Fruit fly (Drosophila melanogaster) whole organism, embryonic: ENCODE data around the gene CG5235.

ENCODE experiments used
- Ada2b ChIP-seq: fragments of 200-800 bp; sonication (Bioruptor generic); IDR thresholded peaks from 2 replicates; pipeline ENCODE4 v1.3.6; 2022; ENCODE audit warnings: missing biosample characterization, missing genetic modification characterization
- Atf3 ChIP-seq: fragments of 200-800 bp; sonication (Bioruptor generic); optimal IDR thresholded peaks from 3 replicates; lab custom pipeline; 2016; ENCODE audit warnings: missing biosample characterization, missing genetic modification characterization
- CG10654 ChIP-seq: fragments of 200-800 bp; sonication (Bioruptor generic); optimal IDR thresholded peaks from 2 replicates; lab custom pipeline; 2016; ENCODE audit warnings: missing biosample characterization, missing genetic modification characterization
- CG11398 ChIP-seq: fragments of 200-800 bp; sonication (Bioruptor generic); optimal IDR thresholded peaks from 2 replicates; lab custom pipeline; 2016; ENCODE audit warnings: missing biosample characterization, missing genetic modification characterization
- CG11696 ChIP-seq: fragments of 200-800 bp; sonication (Bioruptor generic); IDR thresholded peaks from 2 replicates; pipeline ENCODE4 v1.3.6; 2022; ENCODE audit warnings: missing biosample characterization, missing genetic modification characterization
- CG12219 ChIP-seq: fragments of 200-800 bp; sonication (Bioruptor generic); optimal IDR thresholded peaks from 3 replicates; lab custom pipeline; 2018; ENCODE audit warnings: missing biosample characterization, mild to moderate bottlenecking, missing genetic modification characterization
- CG13287 ChIP-seq: fragments of 200-800 bp; sonication (Bioruptor generic); IDR thresholded peaks from 2 replicates; pipeline ENCODE4 v1.3.6; 2022; ENCODE audit warnings: missing biosample characterization, missing genetic modification characterization; ENCODE audit not compliant: partially characterized antibody
- CG13894 ChIP-seq: fragments of 200-800 bp; sonication (Bioruptor generic); optimal IDR thresholded peaks from 3 replicates; lab custom pipeline; 2018; ENCODE audit warnings: missing biosample characterization, mild to moderate bottlenecking, missing genetic modification characterization, moderate library complexity
- CG14667 ChIP-seq: fragments of 200-800 bp; sonication (Bioruptor generic); IDR thresholded peaks from 2 replicates; pipeline ENCODE4 v1.3.6; 2022; ENCODE audit warnings: missing biosample characterization, missing genetic modification characterization
- CG17186 ChIP-seq: fragments of 200-800 bp; sonication (Bioruptor generic); optimal IDR thresholded peaks from 3 replicates; lab custom pipeline; 2017; ENCODE audit warnings: missing biosample characterization, missing genetic modification reagents, missing genetic modification characterization
- CG17385 ChIP-seq: fragments of 200-800 bp; sonication (Bioruptor generic); optimal IDR thresholded peaks from 3 replicates; lab custom pipeline; 2018; ENCODE audit warnings: missing biosample characterization, mild to moderate bottlenecking, missing genetic modification characterization
- CG2116 ChIP-seq: fragments of 200-800 bp; sonication (Bioruptor generic); optimal IDR thresholded peaks from 3 replicates; lab custom pipeline; 2018; ENCODE audit warnings: missing biosample characterization, mild to moderate bottlenecking, missing genetic modification characterization
- CG3065 ChIP-seq: fragments of 200-800 bp; sonication (Bioruptor generic); optimal IDR thresholded peaks from 2 replicates; lab custom pipeline; 2016; ENCODE audit warnings: missing biosample characterization, missing genetic modification characterization
- CG3163 ChIP-seq: fragments of 200-800 bp; sonication (Bioruptor generic); optimal IDR thresholded peaks from 3 replicates; lab custom pipeline; 2016; ENCODE audit warnings: missing biosample characterization, missing genetic modification characterization
- CG32767 ChIP-seq: fragments of 200-800 bp; sonication (Bioruptor generic); IDR thresholded peaks from 2 replicates; pipeline ENCODE4 v1.3.6; 2022; ENCODE audit warnings: missing biosample characterization, missing genetic modification characterization
- CG3281 ChIP-seq: fragments of 200-800 bp; sonication (Bioruptor generic); optimal IDR thresholded peaks from 3 replicates; lab custom pipeline; 2017; ENCODE audit warnings: missing biosample characterization, mild to moderate bottlenecking, missing genetic modification characterization
- CG5245 ChIP-seq: fragments of 200-800 bp; sonication (Bioruptor generic); optimal IDR thresholded peaks from 3 replicates; lab custom pipeline; 2016; ENCODE audit warnings: missing biosample characterization, missing genetic modification characterization
- CG6689 ChIP-seq: fragments of 200-800 bp; sonication (Bioruptor generic); IDR thresholded peaks from 2 replicates; pipeline ENCODE4 v1.3.6; 2022; ENCODE audit warnings: missing biosample characterization, missing genetic modification characterization
- CG8359 ChIP-seq: fragments of 200-800 bp; sonication (Bioruptor generic); optimal IDR thresholded peaks from 2 replicates; lab custom pipeline; 2017; ENCODE audit warnings: missing biosample characterization, mild to moderate bottlenecking, missing genetic modification characterization, borderline replicate concordance
- CG9932 ChIP-seq: fragments of 200-800 bp; sonication (Bioruptor generic); IDR thresholded peaks from 2 replicates; pipeline ENCODE4 v1.3.6; 2022; ENCODE audit warnings: missing biosample characterization, missing genetic modification characterization
- Deaf1 ChIP-seq: fragments of 200-800 bp; optimal IDR thresholded peaks from 3 replicates; lab custom pipeline; 2019; ENCODE audit warnings: missing biosample characterization, mild to moderate bottlenecking, missing genetic modification characterization, moderate library complexity
- Dek ChIP-seq: fragments of 200-800 bp; sonication (Bioruptor generic); optimal IDR thresholded peaks from 3 replicates; lab custom pipeline; 2019; ENCODE audit warnings: missing biosample characterization, mild to moderate bottlenecking, missing genetic modification characterization, moderate library complexity
- H15 ChIP-seq: fragments of 200-800 bp; sonication (Bioruptor generic); IDR thresholded peaks from 3 replicates; pipeline ENCODE4 v1.3.6; 2022; ENCODE audit warnings: missing biosample characterization, missing genetic modification characterization
- Hmx ChIP-seq: fragments of 200-800 bp; sonication (Bioruptor generic); optimal IDR thresholded peaks from 2 replicates; lab custom pipeline; 2016; ENCODE audit warnings: missing biosample characterization, missing genetic modification characterization
- Hr78 ChIP-seq, 2 experiments: fragments of 200-800 bp in 1 of 2; fragments of >200 bp in 1 of 2; sonication (Bioruptor generic) in 1 of 2; optimal IDR thresholded peaks; 2 replicates each; lab custom pipeline; 2017 to 2019; ENCODE audit warnings: missing biosample characterization in 2 of 2, missing genetic modification characterization in 2 of 2, mild to moderate bottlenecking in 1 of 2, moderate library complexity in 1 of 2
- NC2β ChIP-seq: fragments of 200-800 bp; sonication (Bioruptor generic); optimal IDR thresholded peaks from 2 replicates; lab custom pipeline; 2016; ENCODE audit warnings: missing biosample characterization, missing genetic modification characterization
- NK7.1 ChIP-seq: fragments of 200-800 bp; sonication (Bioruptor generic); optimal IDR thresholded peaks from 3 replicates; lab custom pipeline; 2016; ENCODE audit warnings: missing biosample characterization, missing genetic modification characterization
- Rx ChIP-seq: fragments of 200-800 bp; sonication (Bioruptor generic); IDR thresholded peaks from 2 replicates; pipeline ENCODE4 v1.3.6; 2022; ENCODE audit warnings: missing biosample characterization, missing genetic modification characterization
- Sox100B ChIP-seq: fragments of 200-800 bp; sonication (Bioruptor generic); optimal IDR thresholded peaks from 3 replicates; lab custom pipeline; 2018; ENCODE audit warnings: missing biosample characterization, mild to moderate bottlenecking, missing genetic modification characterization
- Taf1 ChIP-seq: fragments of 200-800 bp; sonication (Bioruptor generic); IDR thresholded peaks from 2 replicates; pipeline ENCODE4 v1.3.6; 2022; ENCODE audit warnings: missing biosample characterization, missing genetic modification characterization
- ash1 ChIP-seq: fragments of 200-800 bp; sonication (Bioruptor generic); optimal IDR thresholded peaks from 2 replicates; lab custom pipeline; 2018; ENCODE audit warnings: missing biosample characterization, mild to moderate bottlenecking, missing genetic modification characterization
- az2 ChIP-seq: fragments of 200-800 bp; sonication (Bioruptor generic); optimal IDR thresholded peaks from 3 replicates; lab custom pipeline; 2016; ENCODE audit warnings: missing biosample characterization, missing genetic modification characterization
- cato ChIP-seq: fragments of 200-800 bp; sonication (Bioruptor generic); optimal IDR thresholded peaks from 2 replicates; lab custom pipeline; 2016; ENCODE audit warnings: missing biosample characterization, missing genetic modification characterization, borderline replicate concordance
- chinmo ChIP-seq: fragments of 200-800 bp; sonication (Bioruptor generic); IDR thresholded peaks from 4 replicates; pipeline ENCODE4 v1.3.6; 2022; ENCODE audit warnings: missing biosample characterization, missing genetic modification characterization; ENCODE audit not compliant: partially characterized antibody
- eve ChIP-seq, 2 experiments: fragments of >200 bp; optimal IDR thresholded peaks; 2 replicates each; lab custom pipeline; 2017; ENCODE audit warnings: missing biosample characterization in 2 of 2, missing genetic modification characterization in 2 of 2
- gce ChIP-seq: fragments of 200-800 bp; sonication (Bioruptor generic); IDR thresholded peaks from 3 replicates; pipeline ENCODE4 v1.3.6; 2022; ENCODE audit warnings: missing biosample characterization, missing genetic modification characterization
- gfzf ChIP-seq: fragments of 200-800 bp; sonication (Bioruptor generic); optimal IDR thresholded peaks from 2 replicates; lab custom pipeline; 2016; ENCODE audit warnings: missing biosample characterization, mild to moderate bottlenecking, missing genetic modification characterization, moderate library complexity
- h ChIP-seq: fragments of >200 bp; optimal IDR thresholded peaks from 2 replicates; lab custom pipeline; 2017
- hb ChIP-seq: fragments of 200-800 bp; sonication (Bioruptor generic); IDR thresholded peaks from 3 replicates; pipeline ENCODE4 v1.3.6; 2022; ENCODE audit warnings: missing biosample characterization, missing genetic modification characterization; ENCODE audit not compliant: partially characterized antibody
- ind ChIP-seq: fragments of 200-800 bp; sonication (Bioruptor generic); optimal IDR thresholded peaks from 3 replicates; lab custom pipeline; 2016; ENCODE audit warnings: missing biosample characterization, missing genetic modification characterization
- insv ChIP-seq, 2 experiments: fragments of 200-800 bp; sonication (Bioruptor generic); optimal IDR thresholded peaks; 3 replicates each; lab custom pipeline; 2016 to 2018; ENCODE audit warnings: missing biosample characterization in 2 of 2, missing genetic modification characterization in 2 of 2
- ken ChIP-seq: fragments of 200-800 bp; sonication (Bioruptor generic); IDR thresholded peaks from 3 replicates; pipeline ENCODE4 v1.3.6; 2022; ENCODE audit warnings: missing biosample characterization, missing genetic modification characterization
- klu ChIP-seq: fragments of 200-800 bp; sonication (Bioruptor generic); IDR thresholded peaks from 2 replicates; pipeline ENCODE4 v1.3.6; 2022; ENCODE audit warnings: missing biosample characterization, missing genetic modification characterization
- nerfin-2 ChIP-seq: fragments of 200-800 bp; sonication (Bioruptor generic); IDR thresholded peaks from 2 replicates; pipeline ENCODE4 v1.3.6; 2022; ENCODE audit warnings: missing biosample characterization, missing genetic modification characterization; ENCODE audit not compliant: partially characterized antibody
- pnt ChIP-seq: fragments of 200-800 bp; sonication (Bioruptor generic); optimal IDR thresholded peaks from 3 replicates; lab custom pipeline; 2016; ENCODE audit warnings: missing biosample characterization, missing genetic modification characterization
- row ChIP-seq: fragments of 200-800 bp; sonication (Bioruptor generic); IDR thresholded peaks from 3 replicates; pipeline ENCODE4 v1.3.6; 2022; ENCODE audit warnings: missing biosample characterization, missing genetic modification characterization
- sisA ChIP-seq: fragments of 200-800 bp; sonication (Bioruptor generic); IDR thresholded peaks from 2 replicates; pipeline ENCODE4 v1.3.6; 2022; ENCODE audit warnings: missing biosample characterization, missing genetic modification characterization
- sug ChIP-seq: fragments of 200-800 bp; optimal IDR thresholded peaks from 2 replicates; lab custom pipeline; 2019; ENCODE audit warnings: missing biosample characterization, mild to moderate bottlenecking, missing genetic modification characterization, moderate library complexity
- ttk ChIP-seq: fragments of 200-800 bp; sonication (Bioruptor generic); IDR thresholded peaks from 2 replicates; pipeline ENCODE4 v2.1.2; 2022; ENCODE audit warnings: missing biosample characterization, missing genetic modification characterization
- vfl ChIP-seq: fragments of 200-800 bp; sonication (Bioruptor generic); optimal IDR thresholded peaks from 2 replicates; lab custom pipeline; 2016; ENCODE audit warnings: missing biosample characterization, missing genetic modification characterization
- wdn ChIP-seq: fragments of 200-800 bp; sonication (Bioruptor generic); IDR thresholded peaks from 2 replicates; pipeline ENCODE4 v1.3.6; 2022; ENCODE audit warnings: missing biosample characterization, missing genetic modification characterization
- yki ChIP-seq: fragments of >200 bp; optimal IDR thresholded peaks from 3 replicates; lab custom pipeline; 2018

The CG5235 gene

dm6 chr3L:16105528-16105927, 15.3 kb upstream of the CG5235 start, which contains the start of the genes IntS9 and CG43295 (continued):
- peak; percentile 69 for TF ChIP-seq CG12219 (GFP tag; lab: Kevin White, UChicago)
- peak; percentile 89 for TF ChIP-seq NC2β
- peak; percentile 79 for TF ChIP-seq vfl
- TF ChIP-seq Rx (GFP tag; lab: Robert Waterston, UW), result peak; percentile 82
- TF ChIP-seq sug, result no peak
- TF ChIP-seq CG3065 (GFP tag; lab: Kevin White, UChicago), result peak; percentile 75
- TF ChIP-seq Hr78 (GFP tag; optimal IDR thresholded peaks at IDR 0.05; lab: Kevin White, UChicago), result no peak
- TF ChIP-seq az2 (GFP tag; lab: Kevin White, UChicago), result peak; percentile 89
- TF ChIP-seq ken (GFP tag; lab: Robert Waterston, UW), result peak; percentile 79; the same call in 2 of the 3 replicates
- no peak for TF ChIP-seq h (lab: Kevin White, UChicago)
- TF ChIP-seq cato, result peak; percentile 67
- TF ChIP-seq chinmo (GFP tag; lab: Robert Waterston, UW), result 0 out of 4 replicates have a peak, but pooled peaks have one; percentile 32
- peak; percentile 89 for TF ChIP-seq ind (GFP tag; lab: Kevin White, UChicago)
- peak; percentile 86 for TF ChIP-seq Ada2b (GFP tag; lab: Robert Waterston, UW)
- peak; percentile 66 for TF ChIP-seq CG13287
- peak; percentile 77 for TF ChIP-seq ttk (GFP tag; lab: Robert Waterston, UW)
- TF ChIP-seq CG2116, result peak; percentile 67
- TF ChIP-seq Deaf1 (tag; lab: Kevin White, UChicago), result no peak
- TF ChIP-seq H15 (GFP tag; lab: Robert Waterston, UW), result peak; percentile 78
- no peak for TF ChIP-seq hb (GFP tag; lab: Robert Waterston, UW)
- TF ChIP-seq CG32767 (GFP tag; lab: Robert Waterston, UW), result peak; percentile 81
- TF ChIP-seq NK7.1 (GFP tag; lab: Kevin White, UChicago), result peak; percentile 62
- TF ChIP-seq sisA, result peak; percentile 86
- peak; percentile 73 for TF ChIP-seq CG3163
- TF ChIP-seq ash1, result no peak
- TF ChIP-seq Taf1, result peak; percentile 66
- TF ChIP-seq CG10654 (GFP tag; lab: Kevin White, UChicago), result peak; percentile 89
- TF ChIP-seq CG11696 (GFP tag; lab: Robert Waterston, UW), result peak; percentile 65
- peak; percentile 79 for TF ChIP-seq Atf3 (GFP tag; lab: Kevin White, UChicago)
- peak; percentile 75 for TF ChIP-seq CG5245 (GFP tag; lab: Kevin White, UChicago)
- TF ChIP-seq CG17385 (GFP tag; lab: Kevin White, UChicago), result peak; percentile 69
- TF ChIP-seq nerfin-2, result no peak
- TF ChIP-seq row, result peak; percentile 93
- TF ChIP-seq CG3281 (GFP tag; lab: Kevin White, UChicago), result peak; percentile 72
- TF ChIP-seq pnt (GFP tag; lab: Kevin White, UChicago), result peak; percentile 83
- TF ChIP-seq yki (lab: Kevin White, UChicago), result no peak
- peak; percentile 47 for TF ChIP-seq CG8359 (GFP tag; lab: Kevin White, UChicago)
- peak; percentile 88 for TF ChIP-seq CG6689 (GFP tag; lab: Robert Waterston, UW)
- peak; percentile 66 for TF ChIP-seq CG14667 (GFP tag; lab: Robert Waterston, UW)
- TF ChIP-seq CG17186 (GFP tag; lab: Kevin White, UChicago), result peak; percentile 54
- TF ChIP-seq Dek (tag; lab: Kevin White, UChicago), result peak; percentile 34
- TF ChIP-seq CG13894, result no peak
- peak; percentile 81 for TF ChIP-seq CG11398
- peak; percentile 79 for TF ChIP-seq CG9932
- TF ChIP-seq klu (GFP tag; lab: Robert Waterston, UW), result no peak; the same call in 1 of the 2 replicates
- TF ChIP-seq wdn (GFP tag; lab: Robert Waterston, UW), result peak; percentile 77
- TF ChIP-seq gfzf (GFP tag; lab: Kevin White, UChicago), result peak; percentile 6
- TF ChIP-seq Hmx (GFP tag; lab: Kevin White, UChicago), result peak; percentile 51
- TF ChIP-seq insv (GFP tag; optimal IDR thresholded peaks at IDR 0.05; lab: Kevin White, UChicago), result no peak
- TF ChIP-seq eve (GFP tag; optimal IDR thresholded peaks at IDR 0.05; lab: Kevin White, UChicago), result no peak
- TF ChIP-seq gce (GFP tag; lab: Robert Waterston, UW), result peak; percentile 83
- TF ChIP-seq Sox100B (GFP tag; lab: Kevin White, UChicago), result no peak
